Fruit fly (Drosophila melanogaster): ENCODE data around the gene Cpr72Ea.

DNA sequence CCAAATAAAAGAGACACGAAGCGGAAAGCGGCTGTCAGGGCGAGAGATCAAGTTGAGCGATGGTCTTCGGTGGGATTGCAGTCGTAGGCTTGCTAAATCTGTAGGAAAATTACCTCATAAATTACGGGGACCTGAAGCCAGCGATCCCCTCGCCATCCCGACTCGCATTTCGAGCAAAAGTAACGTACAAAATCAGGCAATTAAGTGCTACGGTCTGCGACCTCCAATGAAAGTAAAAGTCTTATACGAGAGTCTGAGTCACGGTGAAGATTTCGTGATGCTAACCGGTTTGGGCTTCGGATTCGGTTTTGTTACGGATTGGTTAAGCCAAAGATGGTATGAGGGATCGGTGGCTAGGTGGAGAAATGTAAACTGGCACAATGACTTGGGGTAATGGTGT, 22.5 kb upstream of the Cpr72Ea start:
- no peak for TF ChIP-seq cnc (optimal IDR thresholded peaks at IDR 0.05)
- no peak for TF ChIP-seq CG5204 (GFP tag; optimal IDR thresholded peaks at IDR 0.05)
- TF ChIP-seq CG33017 (tag; optimal IDR thresholded peaks at IDR 0.05) = no peak
- TF ChIP-seq kay (GFP tag; ENCODE audit: borderline replicate concordance) = no peak
- TF ChIP-seq Hr96 (GFP tag; optimal IDR thresholded peaks at IDR 0.05) = no peak
- no peak for TF ChIP-seq toe (GFP tag; optimal IDR thresholded peaks at IDR 0.05)

All from whole organism, adult.